Worm (Caenorhabditis elegans) whole organism, mixed stage, embryonic: Measurements from ENCODE around the gene rmd-2.

Experiments
- bed-3 ChIP-seq: fragments of 200-800 bp; sonication (Bioruptor generic); optimal IDR thresholded peaks from 3 replicates; lab custom pipeline; 2018; ENCODE audit warnings: mild to moderate bottlenecking, missing genetic modification characterization, moderate library complexity, missing compliant biosample characterization
- ceh-39 ChIP-seq: fragments of 150-350 bp; optimal IDR thresholded peaks from 2 replicates; lab custom pipeline; 2014; ENCODE audit warnings: missing biosample characterization, missing genetic modification characterization
- lin-13 ChIP-seq: fragments of 150-350 bp; optimal IDR thresholded peaks from 2 replicates; lab custom pipeline; 2014; ENCODE audit warnings: missing biosample characterization, missing genetic modification characterization
- nhr-28 ChIP-seq: fragments of 150-350 bp; optimal IDR thresholded peaks from 2 replicates; lab custom pipeline; 2014; ENCODE audit warnings: missing biosample characterization, missing genetic modification characterization
- snpc-4 ChIP-seq: fragments of 150-350 bp; optimal IDR thresholded peaks from 2 replicates; lab custom pipeline; 2014; ENCODE audit warnings: missing biosample characterization, missing genetic modification characterization
- unc-39 ChIP-seq: fragments of 150-350 bp; optimal IDR thresholded peaks from 2 replicates; lab custom pipeline; 2014; ENCODE audit warnings: missing biosample characterization, missing genetic modification characterization
- unc-62 ChIP-seq: fragments of 150-350 bp; optimal IDR thresholded peaks from 2 replicates; lab custom pipeline; 2014; ENCODE audit warnings: missing biosample characterization, missing genetic modification reagents, missing genetic modification characterization
- ztf-11 ChIP-seq: fragments of 150-350 bp; optimal IDR thresholded peaks from 2 replicates; lab custom pipeline; 2014; ENCODE audit warnings: missing biosample characterization, missing genetic modification characterization

ce11 chrV:10018291-10018690 lies 32.2 kb upstream of the rmd-2 start:
- TF ChIP-seq unc-62 (no peak), ceh-39 (tag; lab: Kevin White, UChicago) (no peak), bed-3 (no peak), nhr-28 (no peak), unc-39 (tag; lab: Kevin White, UChicago) (no peak), snpc-4 (tag; lab: Kevin White, UChicago) (no peak), ztf-11 (tag; lab: Kevin White, UChicago) (no peak), lin-13 (tag; lab: Kevin White, UChicago) (no peak)
